In the genomic region with DNA sequence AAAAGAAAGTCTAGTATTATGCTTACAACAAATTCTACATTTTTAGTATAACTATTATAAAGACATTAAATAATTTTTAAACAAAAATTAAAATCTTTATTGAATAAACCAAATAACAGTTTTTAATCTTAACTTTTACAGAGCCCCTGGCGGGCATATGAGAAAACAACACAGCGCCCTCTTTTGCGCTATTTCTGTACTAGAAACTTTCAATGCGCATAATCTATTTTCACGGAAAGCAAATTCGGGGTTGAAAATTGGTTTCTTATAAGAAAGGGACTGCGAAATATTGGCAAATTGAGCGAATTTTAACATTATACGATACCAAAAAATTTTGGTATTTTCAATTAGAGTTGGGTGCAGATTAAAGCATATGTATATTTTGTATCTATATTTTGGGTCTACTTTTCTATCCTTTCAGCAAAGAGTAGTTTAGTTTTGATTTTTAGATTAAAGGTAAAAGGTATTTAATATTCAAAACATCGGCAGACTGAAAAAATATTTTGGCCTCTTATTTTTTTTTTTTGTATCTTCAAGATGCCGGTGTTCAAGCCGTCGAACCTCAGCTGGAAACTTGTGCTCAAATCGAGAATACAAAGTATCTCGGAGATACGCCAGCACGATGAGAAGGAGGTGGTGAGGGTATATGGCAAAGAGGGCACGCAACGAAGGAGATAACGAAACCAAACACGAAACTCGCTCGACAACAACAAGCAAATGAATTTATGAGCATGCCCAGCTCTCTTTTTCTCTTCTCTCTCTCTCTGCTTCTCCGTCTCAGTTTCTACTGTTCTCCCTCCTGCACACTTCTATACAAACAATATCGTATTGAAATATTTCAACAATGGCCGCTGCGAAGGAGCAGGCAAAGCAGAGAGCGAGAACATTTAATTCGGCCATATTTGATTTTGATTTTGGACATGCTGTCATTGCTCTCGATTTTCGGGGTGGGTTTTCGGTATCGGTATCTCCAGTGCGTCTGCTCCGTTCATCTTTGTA, we compare ENCODE assay signal across 1 fruit fly cellular context.
TF ChIP-seq lines count a peak whose summit lies in the region.

No protein-coding gene starts in this region.

TF ChIP-seq in whole organism, embryonic, 481 proteins besides CTCF, POLR2A, EP300 and RAD21 (continued from another document):
- TF ChIP-seq ttk (GFP tag; IDR thresholded peaks at IDR 0.05; lab: Robert Waterston, UW) (0 out of 2 replicates have a peak, but pooled peaks have one; percentile 13), GATAe (GFP tag; conservative IDR thresholded peaks at IDR 0.05; lab: Robert Waterston, UW) (no peak), prd (optimal IDR thresholded peaks at IDR 0.05; lab: Kevin White, UChicago) (no peak), prd (GFP tag; IDR thresholded peaks at IDR 0.05; lab: Robert Waterston, UW) (no peak; the same call in 2 of the 3 replicates), CG17361 (GFP tag; IDR thresholded peaks at IDR 0.05; lab: Robert Waterston, UW) (0 out of 3 replicates have a peak, but pooled peaks have one; percentile 10), Abd-B (GFP tag; optimal IDR thresholded peaks at IDR 0.05; lab: Kevin White, UChicago) (no peak), Atf-2 (GFP tag; optimal IDR thresholded peaks at IDR 0.05; lab: Kevin White, UChicago) (peak; percentile 3), sens-2 (GFP tag; IDR thresholded peaks at IDR 0.05; lab: Robert Waterston, UW) (no peak), CG8359 (GFP tag; optimal IDR thresholded peaks at IDR 0.05; lab: Kevin White, UChicago; ENCODE audit: borderline replicate concordance) (no peak), CrebB (tag; optimal IDR thresholded peaks at IDR 0.05; lab: Kevin White, UChicago) (no peak), CG17568 (GFP tag; optimal IDR thresholded peaks at IDR 0.05; lab: Kevin White, UChicago) (no peak), CG14014 (GFP tag; IDR thresholded peaks at IDR 0.05; lab: Robert Waterston, UW) (no peak), YL-1 (GFP tag; optimal IDR thresholded peaks at IDR 0.05; lab: Kevin White, UChicago) (peak; percentile 9), Opbp (GFP tag; IDR thresholded peaks at IDR 0.05; lab: Robert Waterston, UW; ENCODE audit: partially characterized antibody) (peak; percentile 15; the same call in 1 of the 3 replicates), Mad (GFP tag; optimal IDR thresholded peaks at IDR 0.05; lab: Kevin White, UChicago) (no peak), kni (GFP tag; optimal IDR thresholded peaks at IDR 0.05; lab: Kevin White, UChicago) (peak; percentile 90), CG5245 (GFP tag; optimal IDR thresholded peaks at IDR 0.05; lab: Kevin White, UChicago) (peak; percentile 34), CG4328 (GFP tag; optimal IDR thresholded peaks at IDR 0.05; lab: Kevin White, UChicago) (no peak), sima (GFP tag; optimal IDR thresholded peaks at IDR 0.05; lab: Kevin White, UChicago) (no peak), CG1602 (GFP tag; optimal IDR thresholded peaks at IDR 0.05; lab: Kevin White, UChicago) (peak; percentile 30), CoRest (tag; optimal IDR thresholded peaks at IDR 0.05; lab: Kevin White, UChicago) (peak; percentile 44), sens (GFP tag; lab: Kevin White, UChicago) (peak; percentile 78), CG7745 (tag; optimal IDR thresholded peaks at IDR 0.05; lab: Kevin White, UChicago) (no peak), CG9797 (GFP tag; optimal IDR thresholded peaks at IDR 0.05; lab: Kevin White, UChicago) (no peak), CG15479 (GFP tag; optimal IDR thresholded peaks at IDR 0.05; lab: Kevin White, UChicago) (peak; percentile 70), Med (GFP tag; lab: Kevin White, UChicago) (peak; percentile 36), H2.0 (GFP tag; IDR thresholded peaks at IDR 0.05; lab: Robert Waterston, UW) (peak; percentile 14; the same call in 1 of the 2 replicates), CG7839 (tag; optimal IDR thresholded peaks at IDR 0.05; lab: Kevin White, UChicago) (peak; percentile 35), cad (GFP tag; optimal IDR thresholded peaks at IDR 0.05; lab: Kevin White, UChicago) (peak; percentile 54), zen (tag; optimal IDR thresholded peaks at IDR 0.05; lab: Kevin White, UChicago) (peak; percentile 45), caup (GFP tag; optimal IDR thresholded peaks at IDR 0.05; lab: Kevin White, UChicago; ENCODE audit: severe bottlenecking) (no peak), ato (GFP tag; IDR thresholded peaks at IDR 0.05; lab: Robert Waterston, UW; ENCODE audit: partially characterized antibody) (no peak), CG4820 (GFP tag; optimal IDR thresholded peaks at IDR 0.05; lab: Kevin White, UChicago) (peak; percentile 69), CG11504 (tag; optimal IDR thresholded peaks at IDR 0.05; lab: Kevin White, UChicago) (peak; percentile 32), CG9817 (tag; optimal IDR thresholded peaks at IDR 0.05; lab: Kevin White, UChicago) (peak; percentile 30), Dip2 (GFP tag; IDR thresholded peaks at IDR 0.05; lab: Robert Waterston, UW) (no peak), Vsx1 (GFP tag; optimal IDR thresholded peaks at IDR 0.05; lab: Kevin White, UChicago) (no peak), CG8281 (tag; optimal IDR thresholded peaks at IDR 0.05; lab: Kevin White, UChicago) (peak; percentile 50), dmrt99B (tag; optimal IDR thresholded peaks at IDR 0.05; lab: Kevin White, UChicago) (peak; percentile 3), Rx (GFP tag; IDR thresholded peaks at IDR 0.05; lab: Robert Waterston, UW) (no peak), ham (GFP tag; IDR thresholded peaks at IDR 0.05; lab: Robert Waterston, UW) (no peak), CG30403 (GFP tag; optimal IDR thresholded peaks at IDR 0.05; lab: Kevin White, UChicago) (peak; percentile 18), gsb-n (tag; optimal IDR thresholded peaks at IDR 0.05; lab: Kevin White, UChicago) (peak; percentile 32), Camta (GFP tag; optimal IDR thresholded peaks at IDR 0.05; lab: Kevin White, UChicago) (no peak), CG18262 (tag; optimal IDR thresholded peaks at IDR 0.05; lab: Kevin White, UChicago) (peak; percentile 28), CG10366 (GFP tag; IDR thresholded peaks at IDR 0.05; lab: Robert Waterston, UW) (peak; percentile 24; the same call in 1 of the 2 replicates), zen2 (GFP tag; IDR thresholded peaks at IDR 0.05; lab: Robert Waterston, UW; ENCODE audit: partially characterized antibody) (0 out of 3 replicates have a peak, but pooled peaks have one; percentile 10), CG10979 (tag; optimal IDR thresholded peaks at IDR 0.05; lab: Kevin White, UChicago) (peak; percentile 2), Doc2 (GFP tag; IDR thresholded peaks at IDR 0.05; lab: Robert Waterston, UW) (no peak), CG13624 (GFP tag; optimal IDR thresholded peaks at IDR 0.05; lab: Kevin White, UChicago) (no peak), Gug (GFP tag; IDR thresholded peaks at IDR 0.05; lab: Robert Waterston, UW) (no peak), Trl (optimal IDR thresholded peaks at IDR 0.05; lab: Kevin White, UChicago) (peak; percentile 87 to 88), Trl (GFP tag; optimal IDR thresholded peaks at IDR 0.05; lab: Kevin White, UChicago) (no peak), ewg (GFP tag; optimal IDR thresholded peaks at IDR 0.05; lab: Kevin White, UChicago) (peak; percentile 94), slbo (GFP tag; IDR thresholded peaks at IDR 0.05; lab: Robert Waterston, UW) (0 out of 2 replicates have a peak, but pooled peaks have one; percentile 8), CG2199 (GFP tag; IDR thresholded peaks at IDR 0.05; lab: Robert Waterston, UW) (0 out of 3 replicates have a peak, but pooled peaks have one; percentile 12), CG1603 (tag; optimal IDR thresholded peaks at IDR 0.05; lab: Kevin White, UChicago) (peak; percentile 40), phol (tag; optimal IDR thresholded peaks at IDR 0.05; lab: Kevin White, UChicago) (peak; percentile 78), chif (GFP tag; optimal IDR thresholded peaks at IDR 0.05; lab: Kevin White, UChicago) (peak in 1 of 2 experiments; percentile 42), insv (GFP tag; optimal IDR thresholded peaks at IDR 0.05; lab: Kevin White, UChicago) (peak; percentile 16 to 96), eve (GFP tag; optimal IDR thresholded peaks at IDR 0.05; lab: Kevin White, UChicago) (peak in 1 of 2 experiments; percentile 52), Drgx (GFP tag; IDR thresholded peaks at IDR 0.05; lab: Robert Waterston, UW) (no peak), seq (GFP tag; IDR thresholded peaks at IDR 0.05; lab: Robert Waterston, UW) (peak; percentile 72; the same call in 1 of the 2 replicates), CG4854 (GFP tag; optimal IDR thresholded peaks at IDR 0.05; lab: Kevin White, UChicago) (no peak), CG34224 (GFP tag; IDR thresholded peaks at IDR 0.05; lab: Robert Waterston, UW; ENCODE audit: partially characterized antibody) (no peak), mirr (GFP tag; optimal IDR thresholded peaks at IDR 0.05; lab: Kevin White, UChicago) (peak; percentile 17), cg (GFP tag; optimal IDR thresholded peaks at IDR 0.05; lab: Kevin White, UChicago) (peak; percentile 61), az2 (GFP tag; optimal IDR thresholded peaks at IDR 0.05; lab: Kevin White, UChicago) (peak; percentile 58), jumu (GFP tag; optimal IDR thresholded peaks at IDR 0.05; lab: Kevin White, UChicago) (no peak), CG7786 (GFP tag; optimal IDR thresholded peaks at IDR 0.05; lab: Kevin White, UChicago) (no peak), pros (GFP tag; optimal IDR thresholded peaks at IDR 0.05; lab: Kevin White, UChicago) (peak; percentile 86), CG10654 (GFP tag; optimal IDR thresholded peaks at IDR 0.05; lab: Kevin White, UChicago) (peak; percentile 10), Lim3 (GFP tag; IDR thresholded peaks at IDR 0.05; lab: Robert Waterston, UW) (no peak), Ptx1 (GFP tag; IDR thresholded peaks at IDR 0.05; lab: Robert Waterston, UW) (peak; percentile 32; the same call in 1 of the 2 replicates), vvl (GFP tag; IDR thresholded peaks at IDR 0.05; lab: Robert Waterston, UW) (peak; percentile 31), abd-A (tag; optimal IDR thresholded peaks at IDR 0.05; lab: Kevin White, UChicago) (peak; percentile 94), chinmo (GFP tag; IDR thresholded peaks at IDR 0.05; lab: Robert Waterston, UW; ENCODE audit: partially characterized antibody) (peak; percentile 74; the same call in 1 of the 4 replicates), Fer1 (GFP tag; optimal IDR thresholded peaks at IDR 0.05; lab: Kevin White, UChicago) (no peak), Oli (tag; optimal IDR thresholded peaks at IDR 0.05; lab: Kevin White, UChicago) (peak; percentile 11), lab (GFP tag; optimal IDR thresholded peaks at IDR 0.05; lab: Kevin White, UChicago) (no peak), CG7271 (tag; optimal IDR thresholded peaks at IDR 0.05; lab: Kevin White, UChicago) (no peak), CG15696 (tag; optimal IDR thresholded peaks at IDR 0.05; lab: Kevin White, UChicago) (peak; percentile 29), crol (GFP tag; IDR thresholded peaks at IDR 0.05; lab: Robert Waterston, UW) (peak; percentile 89), Pdp1 (GFP tag; optimal IDR thresholded peaks at IDR 0.05; lab: Kevin White, UChicago) (peak in 1 of 2 experiments; percentile 1), grau (tag; optimal IDR thresholded peaks at IDR 0.05; lab: Kevin White, UChicago) (peak; percentile 32), CG12659 (GFP tag; optimal IDR thresholded peaks at IDR 0.05; lab: Kevin White, UChicago) (no peak), CkIIα-i1 (GFP tag; IDR thresholded peaks at IDR 0.05; lab: Robert Waterston, UW) (no peak), CG8290 (GFP tag; optimal IDR thresholded peaks at IDR 0.05; lab: Kevin White, UChicago) (no peak), CG8290 (tag; optimal IDR thresholded peaks at IDR 0.05; lab: Kevin White, UChicago) (no peak), nmo (GFP tag; optimal IDR thresholded peaks at IDR 0.05; lab: Kevin White, UChicago) (peak; percentile 6), unpg (GFP tag; optimal IDR thresholded peaks at IDR 0.05; lab: Kevin White, UChicago) (peak; percentile 4), HLHmδ (GFP tag; optimal IDR thresholded peaks at IDR 0.05; lab: Kevin White, UChicago) (no peak), CG1832 (GFP tag; optimal IDR thresholded peaks at IDR 0.05; lab: Kevin White, UChicago) (peak; percentile 33), CG13287 (GFP tag; IDR thresholded peaks at IDR 0.05; lab: Robert Waterston, UW; ENCODE audit: partially characterized antibody) (peak; percentile 8; the same call in 1 of the 2 replicates), dmrt11E (tag; optimal IDR thresholded peaks at IDR 0.05; lab: Kevin White, UChicago) (peak; percentile 39), Kr (GFP tag; optimal IDR thresholded peaks at IDR 0.05; lab: Kevin White, UChicago) (no peak), z (GFP tag; IDR thresholded peaks at IDR 0.05; lab: Robert Waterston, UW) (peak; percentile 65; the same call in 2 of the 3 replicates), Stat92E (GFP tag; optimal IDR thresholded peaks at IDR 0.05; lab: Kevin White, UChicago) (no peak), maf-S (GFP tag; optimal IDR thresholded peaks at IDR 0.05; lab: Kevin White, UChicago) (no peak), jing (GFP tag; optimal IDR thresholded peaks at IDR 0.05; lab: Kevin White, UChicago) (no peak), Hr3 (GFP tag; optimal IDR thresholded peaks at IDR 0.05; lab: Kevin White, UChicago) (peak; percentile 1), yki (optimal IDR thresholded peaks at IDR 0.05; lab: Kevin White, UChicago) (peak; percentile 45), CG3163 (GFP tag; optimal IDR thresholded peaks at IDR 0.05; lab: Kevin White, UChicago) (peak; percentile 9), CG17328 (GFP tag; IDR thresholded peaks at IDR 0.05; lab: Robert Waterston, UW) (0 out of 2 replicates have a peak, but pooled peaks have one; percentile 19)
